Worm (Caenorhabditis elegans): ENCODE results near the gene Y48A6B.8.

DNA sequence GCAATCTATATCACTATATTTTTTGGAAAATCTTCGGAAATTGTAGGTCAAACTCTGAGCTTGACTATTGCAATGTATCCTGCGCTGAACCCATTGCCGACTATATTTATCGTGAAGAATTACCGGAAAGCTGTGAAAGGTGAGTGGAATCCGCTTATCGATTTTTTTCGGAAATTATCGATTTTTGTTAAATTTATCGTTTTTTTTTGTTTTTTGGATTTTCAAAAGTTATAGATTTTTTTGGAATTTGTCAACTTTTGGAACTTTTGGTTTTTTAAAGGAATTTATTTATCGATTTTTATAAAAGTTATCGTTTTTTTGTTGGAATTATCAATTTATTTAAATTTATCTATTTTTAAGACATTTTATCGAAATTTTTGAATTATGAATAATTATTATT lies 47.5 kb upstream of the Y48A6B.8 start:
- TF ChIP-seq nhr-232 (tag; optimal IDR thresholded peaks at IDR 0.05) = no peak
- no peak for TF ChIP-seq ahr-1 (tag; optimal IDR thresholded peaks at IDR 0.05)
- TF ChIP-seq odd-2 (tag; optimal IDR thresholded peaks at IDR 0.05) = no peak

Data from whole organism, late embryonic.